Worm (Caenorhabditis elegans) whole organism, L4 larva: ENCODE results near the gene T13F3.4.

Experiments used
- F10B5.3 ChIP-seq: sonication (generic microtip); optimal IDR thresholded peaks from 2 replicates; lab custom pipeline; 2016; ENCODE audit warnings: mild to moderate bottlenecking, missing genetic modification characterization, missing compliant biosample characterization
- F44E2.7 ChIP-seq: fragments of 200-800 bp; sonication (Bioruptor generic); IDR thresholded peaks from 2 replicates; pipeline ENCODE4 v2.1.2; 2022; ENCODE audit warnings: missing genetic modification characterization, missing compliant biosample characterization
- T26A8.4 ChIP-seq: fragments of 200-800 bp; sonication (Bioruptor generic); IDR thresholded peaks from 2 replicates; pipeline ENCODE4 v1.3.6; 2022; ENCODE audit warnings: missing genetic modification characterization, missing compliant biosample characterization
- Y75B8A.6 ChIP-seq: fragments of 200-800 bp; sonication (Bioruptor generic); IDR thresholded peaks from 2 replicates; pipeline ENCODE4 v1.3.6; 2022; ENCODE audit warnings: missing genetic modification reagents, missing genetic modification characterization, missing compliant biosample characterization
- ZK546.5 ChIP-seq, 2 experiments: sonication (generic microtip); optimal IDR thresholded peaks; 2 replicates each; lab custom pipeline; 2017; ENCODE audit warnings: missing biosample characterization in 2 of 2, missing genetic modification characterization in 2 of 2
- aly-2 ChIP-seq: sonication (generic microtip); optimal IDR thresholded peaks from 2 replicates; lab custom pipeline; 2018; ENCODE audit warnings: missing biosample characterization, missing genetic modification characterization
- ama-1 ChIP-seq: fragments of 150-350 bp; optimal IDR thresholded peaks from 2 replicates; lab custom pipeline; 2014; ENCODE audit warnings: inconsistent platforms, mixed read lengths
- ceh-82 ChIP-seq: sonication (generic microtip); optimal IDR thresholded peaks from 2 replicates; lab custom pipeline; 2017; ENCODE audit warnings: missing biosample characterization, missing genetic modification characterization
- ces-1 ChIP-seq: fragments of 150-350 bp; sonication (generic microtip); optimal IDR thresholded peaks from 4 replicates; lab custom pipeline; 2014; ENCODE audit warnings: missing biosample characterization, missing genetic modification reagents, missing genetic modification characterization
- daf-16 ChIP-seq, 3 experiments: sonication (generic microtip); optimal IDR thresholded peaks; 2 replicates each; lab custom pipeline; 2016 to 2017; ENCODE audit warnings: missing genetic modification characterization in 3 of 3, missing genetic modification reagents in 3 of 3, mild to moderate bottlenecking in 2 of 3, missing compliant biosample characterization in 2 of 3, missing biosample characterization in 1 of 3, moderate library complexity in 1 of 3
- duxl-1 ChIP-seq: sonication (generic microtip); optimal IDR thresholded peaks from 2 replicates; lab custom pipeline; 2016; ENCODE audit warnings: mild to moderate bottlenecking, missing genetic modification characterization, moderate library complexity, missing compliant biosample characterization; ENCODE audit not compliant: poor library complexity
- dve-1 ChIP-seq: sonication (generic microtip); optimal IDR thresholded peaks from 2 replicates; lab custom pipeline; 2017; ENCODE audit warnings: antibody characterized with exemption, mild to moderate bottlenecking, missing genetic modification characterization, missing compliant biosample characterization; ENCODE audit not compliant: insufficient read depth
- fos-1 ChIP-seq: fragments of 150-350 bp; optimal IDR thresholded peaks from 2 replicates; lab custom pipeline; 2014; ENCODE audit warnings: missing biosample characterization, missing genetic modification characterization
- gei-8 ChIP-seq: fragments of 200-800 bp; sonication (Bioruptor generic); optimal IDR thresholded peaks from 2 replicates; lab custom pipeline; 2018; ENCODE audit warnings: mild to moderate bottlenecking, missing genetic modification characterization, missing compliant biosample characterization
- hif-1 ChIP-seq, 2 experiments: sonication (generic microtip); optimal IDR thresholded peaks; 2 replicates each; lab custom pipeline; 2016 to 2017; ENCODE audit warnings: missing compliant biosample characterization in 2 of 2, missing genetic modification characterization in 2 of 2, missing genetic modification reagents in 2 of 2, missing genotype in 2 of 2, mild to moderate bottlenecking in 1 of 2
- hmg-1.1 ChIP-seq: fragments of 200-800 bp; sonication (Bioruptor generic); IDR thresholded peaks from 2 replicates; pipeline ENCODE4 v1.3.6; 2022; ENCODE audit warnings: missing genetic modification reagents, missing genetic modification characterization, missing compliant biosample characterization
- jun-1 ChIP-seq: fragments of 150-350 bp; optimal IDR thresholded peaks from 2 replicates; lab custom pipeline; 2014; ENCODE audit warnings: missing biosample characterization, missing genetic modification reagents, missing genetic modification characterization
- lim-7 ChIP-seq: fragments of 200-800 bp; sonication (Bioruptor generic); IDR thresholded peaks from 2 replicates; pipeline ENCODE4 v1.3.6; 2022; ENCODE audit warnings: missing genetic modification characterization, missing compliant biosample characterization
- lin-15B ChIP-seq: fragments of 150-350 bp; sonication (generic microtip); optimal IDR thresholded peaks from 3 replicates; lab custom pipeline; 2014; ENCODE audit warnings: missing biosample characterization, missing genetic modification characterization
- madf-5 ChIP-seq, 2 experiments: fragments of 200-800 bp; sonication (Bioruptor generic); IDR thresholded peaks; 2 replicates each; pipeline ENCODE4 v1.3.6; 2022; ENCODE audit warnings: missing compliant biosample characterization in 2 of 2, missing genetic modification characterization in 2 of 2
- mep-1 ChIP-seq: fragments of 150-350 bp; sonication (generic microtip); optimal IDR thresholded peaks from 3 replicates; lab custom pipeline; 2014; ENCODE audit warnings: missing biosample characterization, missing genetic modification characterization
- mxl-2 ChIP-seq: fragments of 200-800 bp; sonication (Bioruptor generic); conservative IDR thresholded peaks from 2 replicates; pipeline ENCODE4 v1.3.6; 2022; ENCODE audit warnings: missing genetic modification reagents, missing genetic modification characterization, missing compliant biosample characterization
- nhr-10 ChIP-seq: fragments of 150-350 bp; optimal IDR thresholded peaks from 2 replicates; lab custom pipeline; 2014; ENCODE audit warnings: missing biosample characterization, missing genetic modification characterization
- nhr-102 ChIP-seq: sonication (generic microtip); optimal IDR thresholded peaks from 2 replicates; lab custom pipeline; 2016; ENCODE audit warnings: mild to moderate bottlenecking, missing genetic modification characterization, moderate library complexity, missing compliant biosample characterization
- nhr-25 ChIP-seq: sonication (generic microtip); optimal IDR thresholded peaks from 2 replicates; lab custom pipeline; 2017; ENCODE audit warnings: missing genetic modification characterization, mild to moderate bottlenecking, missing compliant biosample characterization, antibody characterized with exemption, moderate library complexity, borderline replicate concordance; ENCODE audit not compliant: insufficient read depth
- nhr-28 ChIP-seq: fragments of 150-350 bp; optimal IDR thresholded peaks from 2 replicates; lab custom pipeline; 2014; ENCODE audit warnings: missing biosample characterization, missing genetic modification characterization
- nhr-42 ChIP-seq: fragments of 200-800 bp; sonication (Bioruptor generic); IDR thresholded peaks from 2 replicates; pipeline ENCODE4 v1.3.6; 2022; ENCODE audit warnings: missing genetic modification characterization, missing compliant biosample characterization
- pqm-1 ChIP-seq: sonication (generic microtip); optimal IDR thresholded peaks from 2 replicates; lab custom pipeline; 2017; ENCODE audit warnings: missing biosample characterization, missing genetic modification characterization
- sdz-12 ChIP-seq: fragments of 200-800 bp; sonication (Bioruptor generic); optimal IDR thresholded peaks from 2 replicates; lab custom pipeline; 2018; ENCODE audit warnings: mild to moderate bottlenecking, missing genetic modification characterization, missing compliant biosample characterization
- snpc-1.2 ChIP-seq: fragments of 200-800 bp; sonication (Bioruptor generic); IDR thresholded peaks from 2 replicates; pipeline ENCODE4 v1.3.6; 2022; ENCODE audit warnings: missing genetic modification reagents, missing genetic modification characterization, missing compliant biosample characterization
- tag-97 ChIP-seq: fragments of 200-800 bp; sonication (Bioruptor generic); IDR thresholded peaks from 2 replicates; pipeline ENCODE4 v1.3.6; 2022; ENCODE audit warnings: missing genetic modification characterization, missing compliant biosample characterization
- unc-130 ChIP-seq: sonication (generic microtip); optimal IDR thresholded peaks from 2 replicates; lab custom pipeline; 2016; ENCODE audit warnings: missing genetic modification reagents, missing genetic modification characterization, missing compliant biosample characterization
- unc-62 ChIP-seq, 3 experiments: fragments of 150-350 bp in 1 of 3; sonication (generic microtip); optimal IDR thresholded peaks in 2 of 3; peaks in 1 of 3; 1 replicate in 1 of 3; 2 replicates in 2 of 3; lab custom pipeline; 2014 to 2017; ENCODE audit warnings: missing biosample characterization in 3 of 3, missing genetic modification characterization in 3 of 3, missing genetic modification reagents in 3 of 3, missing genotype in 1 of 3
- vab-7 ChIP-seq: fragments of 200-800 bp; sonication (Bioruptor generic); IDR thresholded peaks from 2 replicates; pipeline ENCODE4 v1.3.6; 2022; ENCODE audit warnings: missing genetic modification reagents, missing genetic modification characterization, missing compliant biosample characterization
- zfp-2 ChIP-seq: sonication (generic microtip); optimal IDR thresholded peaks from 2 replicates; lab custom pipeline; 2016; ENCODE audit warnings: mild to moderate bottlenecking, missing genetic modification characterization, missing compliant biosample characterization
- zip-11 ChIP-seq: fragments of 200-800 bp; sonication (Bioruptor generic); IDR thresholded peaks from 2 replicates; pipeline ENCODE4 v1.3.6; 2022; ENCODE audit warnings: missing genetic modification characterization, missing compliant biosample characterization
- zip-2 ChIP-seq: fragments of 150-350 bp; optimal IDR thresholded peaks from 2 replicates; lab custom pipeline; 2014; ENCODE audit warnings: missing biosample characterization, missing genetic modification characterization

T13F3.4 gene

DNA sequence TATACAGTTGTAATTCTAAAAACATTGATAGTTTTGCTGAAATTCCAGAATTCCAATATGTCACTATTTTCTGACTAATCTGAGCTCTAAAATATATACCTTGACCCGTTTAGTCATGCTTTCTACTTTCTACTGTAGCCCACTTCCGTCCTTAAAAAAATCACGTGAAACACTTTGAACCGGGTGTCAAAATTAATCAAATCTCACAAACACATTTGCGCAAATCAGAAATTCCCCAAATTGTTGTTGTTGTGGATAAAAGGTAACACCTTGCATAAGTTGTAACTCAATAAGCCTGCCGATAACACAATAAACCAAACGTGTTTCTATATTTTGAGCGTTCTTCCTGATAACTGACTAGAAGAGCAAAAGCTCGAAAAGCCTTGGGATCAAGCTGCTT is 40.8 kb upstream of the T13F3.4 start, which contains the start of gene srxa-7:
srxa-7 (plus strand) TSS at position 301 of the 400 bp plus-strand sequence.
- no peak for TF ChIP-seq vab-7
- TF ChIP-seq T26A8.4 (GFP tag; lab: Robert Waterston, UW) = no peak
- no peak for TF ChIP-seq F10B5.3 (tag; lab: Kevin White, UChicago)
- TF ChIP-seq hmg-1.1 (GFP tag; lab: Robert Waterston, UW) = no peak
- TF ChIP-seq gei-8 = no peak

ce11 chrV:16302439-16302838 is 36.0 kb upstream of the T13F3.4 start, which contains the start of the genes C31A11.13 and oac-6:
TSS of gene C31A11.13 (minus strand) at chrV:16302551.
TSS of gene oac-6 (plus strand) at chrV:16302717.
- no peak for TF ChIP-seq daf-16 (GFP tag; optimal IDR thresholded peaks at IDR 0.05; lab: Kevin White, UChicago)
- TF ChIP-seq daf-16 (tag; optimal IDR thresholded peaks at IDR 0.05; lab: Kevin White, UChicago) = peak; percentile 9
- peak; percentile 37 for TF ChIP-seq pqm-1 (tag; lab: Kevin White, UChicago)
- peak in 1 of 2 experiments; percentile 65 for TF ChIP-seq unc-62 (GFP tag; optimal IDR thresholded peaks at IDR 0.05 in 1 of 2; lab: Kevin White, UChicago)
- no peak for TF ChIP-seq unc-62 (tag; optimal IDR thresholded peaks at IDR 0.05; lab: Kevin White, UChicago)
- TF ChIP-seq mxl-2 (GFP tag; lab: Robert Waterston, UW) = no peak
- peak; percentile 27 for TF ChIP-seq nhr-28 (tag; lab: Kevin White, UChicago)

DNA sequence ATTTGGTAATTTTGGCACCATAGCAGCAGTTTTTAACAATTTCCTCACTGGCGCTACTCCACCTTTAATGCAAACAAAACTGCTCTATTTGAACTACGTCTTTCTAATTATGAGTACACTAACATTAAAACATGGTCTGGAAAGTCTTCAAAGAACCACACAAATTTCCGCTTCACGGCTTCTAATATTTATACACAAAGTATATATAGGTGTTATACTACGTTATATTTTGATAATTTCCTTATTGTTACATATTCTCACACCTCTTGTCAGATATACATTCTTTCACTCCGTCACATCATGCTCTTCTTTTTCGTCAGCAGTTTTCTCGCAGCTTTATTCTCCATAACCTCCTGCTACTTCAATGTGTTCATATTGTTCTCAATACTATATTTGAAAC is 33.9 kb upstream of the T13F3.4 start, which contains the start of gene srbc-82:
srbc-82 (plus strand) TSS at position 301 of the 400 bp plus-strand sequence.
- TF ChIP-seq jun-1 (tag; lab: Kevin White, UChicago) = no peak
- TF ChIP-seq dve-1 (tag; lab: Kevin White, UChicago) = no peak
- no peak for TF ChIP-seq aly-2
- no peak for TF ChIP-seq lin-15B (tag; lab: Kevin White, UChicago)
- no peak for TF ChIP-seq daf-16 (GFP tag; optimal IDR thresholded peaks at IDR 0.05; lab: Kevin White, UChicago)
- no peak for TF ChIP-seq daf-16 (tag; optimal IDR thresholded peaks at IDR 0.05; lab: Kevin White, UChicago)
- no peak for TF ChIP-seq nhr-102 (tag; lab: Kevin White, UChicago)
- no peak for TF ChIP-seq lim-7 (GFP tag; lab: Robert Waterston, UW)
- no peak for TF ChIP-seq ces-1 (GFP tag; lab: Kevin White, UChicago)
- TF ChIP-seq, all 104 proteins: peak for 0

DNA sequence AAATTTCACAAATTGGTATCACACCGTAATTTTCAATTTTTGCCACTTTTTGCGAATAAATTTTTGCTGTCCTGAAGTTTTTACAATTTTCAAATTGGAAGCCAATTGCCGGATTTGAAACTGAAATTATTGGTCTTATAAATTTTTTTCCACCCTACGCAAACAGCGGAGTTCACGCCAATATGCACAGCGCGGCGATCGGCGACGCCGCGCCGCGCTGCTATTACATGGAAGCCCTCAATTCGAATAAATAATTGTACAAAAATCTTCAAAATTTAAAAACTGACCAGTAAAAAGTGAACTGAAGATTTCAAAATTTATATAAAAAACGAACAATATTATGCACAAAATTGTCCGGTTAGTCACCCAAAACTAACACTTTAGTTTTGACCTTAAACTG is 33.4 kb upstream of the T13F3.4 start:
- TF ChIP-seq zfp-2 (tag; lab: Kevin White, UChicago) (no peak), snpc-1.2 (GFP tag; lab: Robert Waterston, UW) (no peak), Y75B8A.6 (GFP tag; lab: Robert Waterston, UW) (no peak), tag-97 (GFP tag; lab: Robert Waterston, UW) (no peak), F44E2.7 (GFP tag; lab: Robert Waterston, UW) (no peak), pqm-1 (tag; lab: Kevin White, UChicago) (no peak), sdz-12 (GFP tag; lab: Kevin White, UChicago) (no peak), nhr-10 (no peak), unc-62 (GFP tag; optimal IDR thresholded peaks at IDR 0.05 in 1 of 2; lab: Kevin White, UChicago) (no peak), unc-62 (tag; optimal IDR thresholded peaks at IDR 0.05; lab: Kevin White, UChicago) (no peak), ceh-82 (tag; lab: Kevin White, UChicago) (no peak), nhr-25 (tag; lab: Kevin White, UChicago) (no peak), ZK546.5 (tag; optimal IDR thresholded peaks at IDR 0.05; lab: Kevin White, UChicago) (no peak), unc-130 (GFP tag; lab: Kevin White, UChicago) (no peak)
- TF ChIP-seq, all 104 proteins: peak for 0

DNA sequence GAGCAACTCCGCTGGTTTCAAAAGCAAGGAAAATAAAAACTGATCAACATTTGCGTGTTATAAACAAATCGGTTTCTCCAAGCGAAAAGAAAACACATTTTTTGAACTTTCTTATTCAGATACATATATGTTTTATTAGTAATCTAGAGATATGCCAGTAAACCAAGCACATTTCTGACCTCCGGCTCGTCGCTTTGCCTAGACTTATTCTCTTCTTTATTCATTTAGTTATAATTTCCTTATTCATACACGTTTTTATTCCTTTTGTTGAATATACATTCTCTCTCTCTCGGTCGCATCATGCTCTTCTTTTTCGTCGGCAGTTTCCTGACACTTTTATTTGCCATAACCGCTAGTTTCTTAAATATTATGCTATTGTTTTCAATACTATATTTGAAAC is 32.3 kb upstream of the T13F3.4 start, which contains the start of gene srbc-84:
srbc-84 (plus strand) TSS at position 301 of the 400 bp plus-strand sequence.
- no peak for TF ChIP-seq madf-5 (GFP tag; IDR thresholded peaks at IDR 0.05; lab: Robert Waterston, UW)
- no peak for TF ChIP-seq sdz-12 (GFP tag; lab: Kevin White, UChicago)
- TF ChIP-seq zip-11 (GFP tag; lab: Robert Waterston, UW) = no peak
- TF ChIP-seq snpc-1.2 (GFP tag; lab: Robert Waterston, UW) = no peak
- TF ChIP-seq nhr-25 (tag; lab: Kevin White, UChicago) = no peak
- TF ChIP-seq mep-1 (tag; lab: Kevin White, UChicago) = no peak
- TF ChIP-seq ceh-82 (tag; lab: Kevin White, UChicago) = no peak
- no peak for TF ChIP-seq duxl-1 (tag; lab: Kevin White, UChicago)
- TF ChIP-seq ama-1 (lab: Kevin White, UChicago) = no peak
- TF ChIP-seq hif-1 (tag; optimal IDR thresholded peaks at IDR 0.05; lab: Kevin White, UChicago) = no peak
- no peak for TF ChIP-seq nhr-42 (GFP tag; lab: Robert Waterston, UW)
- no peak for TF ChIP-seq fos-1 (tag; lab: Kevin White, UChicago)
- no peak for TF ChIP-seq zip-2 (tag; lab: Kevin White, UChicago)
